Worm (Caenorhabditis elegans) whole organism, early embryonic: ENCODE data around the gene F07D3.3.

Experiments
- B0310.2 ChIP-seq: sonication (generic microtip); optimal IDR thresholded peaks from 2 replicates; lab custom pipeline; 2016; ENCODE audit warnings: mild to moderate bottlenecking, missing genetic modification characterization, missing compliant biosample characterization
- ama-1 ChIP-seq: fragments of 150-350 bp; optimal IDR thresholded peaks from 2 replicates; lab custom pipeline; 2014
- flt-1 ChIP-seq: fragments of 200-800 bp; sonication (Bioruptor generic); IDR thresholded peaks from 2 replicates; pipeline ENCODE4 v1.3.6; 2022; ENCODE audit warnings: missing genetic modification characterization, missing compliant biosample characterization
- scrt-1 ChIP-seq: fragments of 200-800 bp; sonication (Bioruptor generic); IDR thresholded peaks from 2 replicates; pipeline ENCODE4 v1.3.6; 2022; ENCODE audit warnings: missing genetic modification characterization, missing compliant biosample characterization
- tra-4 ChIP-seq: sonication (generic microtip); optimal IDR thresholded peaks from 2 replicates; lab custom pipeline; 2017; ENCODE audit warnings: missing genetic modification characterization, missing compliant biosample characterization

- no peak for TF ChIP-seq scrt-1 (GFP tag; lab: Robert Waterston, UW)
- no peak for TF ChIP-seq B0310.2 (tag; lab: Kevin White, UChicago)
- no peak for TF ChIP-seq flt-1 (GFP tag; lab: Robert Waterston, UW)
- TF ChIP-seq ama-1 = no peak
- TF ChIP-seq tra-4 = no peak
Measured at ce11 chrV:9485508-9485907, 23.0 kb upstream of the F07D3.3 start.
